Fruit fly (Drosophila melanogaster) whole organism, embryonic: ENCODE results near the gene Ythdc1.

ENCODE experiments used
- CG10959 ChIP-seq: fragments of 200-800 bp; sonication (Bioruptor generic); IDR thresholded peaks from 2 replicates; pipeline ENCODE4 v1.3.6; 2022; ENCODE audit warnings: missing biosample characterization, missing genetic modification characterization
- CG11398 ChIP-seq: fragments of 200-800 bp; sonication (Bioruptor generic); optimal IDR thresholded peaks from 2 replicates; lab custom pipeline; 2016; ENCODE audit warnings: missing biosample characterization, missing genetic modification characterization
- CG11696 ChIP-seq: fragments of 200-800 bp; sonication (Bioruptor generic); IDR thresholded peaks from 2 replicates; pipeline ENCODE4 v1.3.6; 2022; ENCODE audit warnings: missing biosample characterization, missing genetic modification characterization
- CG12236 ChIP-seq: fragments of 200-800 bp; sonication (Bioruptor generic); optimal IDR thresholded peaks from 2 replicates; lab custom pipeline; 2016; ENCODE audit warnings: missing biosample characterization, missing genetic modification characterization
- CG16815 ChIP-seq: fragments of 200-800 bp; sonication (Bioruptor generic); optimal IDR thresholded peaks from 3 replicates; lab custom pipeline; 2017; ENCODE audit warnings: missing biosample characterization, mild to moderate bottlenecking, missing genetic modification characterization
- CG17612 ChIP-seq: fragments of 200-800 bp; sonication (Bioruptor generic); IDR thresholded peaks from 2 replicates; pipeline ENCODE4 v1.3.6; 2022; ENCODE audit warnings: missing biosample characterization, missing genetic modification characterization
- CG1832 ChIP-seq: fragments of 200-800 bp; sonication (Bioruptor generic); optimal IDR thresholded peaks from 2 replicates; lab custom pipeline; 2017; ENCODE audit warnings: missing biosample characterization, mild to moderate bottlenecking, missing genetic modification characterization, inconsistent platforms
- Hey ChIP-seq: fragments of 200-800 bp; sonication (Bioruptor generic); optimal IDR thresholded peaks from 3 replicates; lab custom pipeline; 2018; ENCODE audit warnings: missing biosample characterization, mild to moderate bottlenecking, missing genetic modification characterization
- gcm ChIP-seq: fragments of 200-800 bp; sonication (Bioruptor generic); optimal IDR thresholded peaks from 2 replicates; lab custom pipeline; 2019; ENCODE audit warnings: missing biosample characterization, mild to moderate bottlenecking, missing genetic modification characterization, moderate library complexity
- salm ChIP-seq: fragments of 200-800 bp; sonication (Bioruptor generic); optimal IDR thresholded peaks from 2 replicates; lab custom pipeline; 2018; ENCODE audit warnings: missing biosample characterization, mild to moderate bottlenecking, missing genetic modification characterization

DNA sequence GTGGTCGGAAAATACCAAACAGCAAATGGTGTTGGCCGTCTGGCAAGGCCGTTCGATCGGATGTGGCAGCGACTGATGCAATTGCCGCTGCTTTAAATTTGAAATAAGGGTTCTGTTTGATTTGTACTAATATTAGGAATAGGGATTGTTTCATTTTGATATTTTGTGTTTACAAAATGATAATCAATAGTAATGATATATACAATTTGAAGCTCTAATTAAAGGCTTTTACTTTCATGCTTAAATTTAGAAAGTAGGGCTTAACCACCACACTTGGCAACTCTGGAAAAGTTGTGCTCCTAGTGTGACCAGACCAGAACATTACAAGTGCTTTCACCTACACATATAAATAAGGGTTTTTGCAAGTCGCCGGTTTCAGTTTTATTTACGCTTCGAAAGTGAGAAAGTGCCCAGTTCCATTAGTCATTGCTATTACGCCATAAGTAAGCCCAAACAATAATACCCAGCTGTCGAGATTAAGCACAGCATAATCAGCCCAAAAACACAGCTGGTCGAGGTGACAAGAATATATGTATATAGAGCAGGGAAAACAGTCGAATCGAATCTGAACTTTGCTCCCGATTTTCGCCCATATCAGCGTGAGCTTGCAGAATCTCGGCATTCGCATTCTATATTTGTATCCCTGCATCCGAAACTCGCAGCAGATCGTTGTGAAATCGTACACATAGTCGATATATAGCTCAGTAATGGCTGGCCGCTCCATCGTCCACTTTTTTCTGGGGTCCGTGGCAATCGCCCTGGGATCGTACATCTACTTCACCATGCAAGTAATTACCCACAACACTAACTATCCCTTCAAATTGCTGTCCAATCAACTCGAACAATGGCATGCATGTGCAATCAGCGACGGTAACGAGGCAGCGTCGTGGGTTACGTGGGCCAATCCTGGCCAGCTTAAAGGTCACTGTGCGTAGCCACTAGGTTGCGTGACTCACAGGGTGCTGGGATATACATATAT lies 47.8 kb downstream of the Ythdc1 start, which contains the start of gene Gtpx:
- no peak for TF ChIP-seq CG11398 (GFP tag; lab: Kevin White, UChicago)
- no peak for TF ChIP-seq Hey (tag; lab: Kevin White, UChicago)
- TF ChIP-seq gcm, result no peak
- no peak for TF ChIP-seq CG11696
- no peak for TF ChIP-seq CG10959 (GFP tag; lab: Robert Waterston, UW)
- no peak for TF ChIP-seq salm
- TF ChIP-seq CG17612, result no peak
- TF ChIP-seq CG12236 (GFP tag; lab: Kevin White, UChicago), result no peak
- no peak for TF ChIP-seq CG1832 (GFP tag; lab: Kevin White, UChicago)
- TF ChIP-seq CG16815, result no peak
